Fruit fly (Drosophila melanogaster) whole organism, embryonic: Measurements from ENCODE around the gene cbt.

Source experiments
- Bdp1 ChIP-seq: fragments of 200-800 bp; sonication (Bioruptor generic); optimal IDR thresholded peaks from 3 replicates; lab custom pipeline; 2016; ENCODE audit warnings: missing biosample characterization, missing genetic modification characterization
- Bteb2 ChIP-seq: fragments of 200-800 bp; sonication (Bioruptor generic); optimal IDR thresholded peaks from 2 replicates; lab custom pipeline; 2016; ENCODE audit warnings: missing biosample characterization, missing genetic modification characterization
- CG10959 ChIP-seq: fragments of 200-800 bp; sonication (Bioruptor generic); IDR thresholded peaks from 2 replicates; pipeline ENCODE4 v1.3.6; 2022; ENCODE audit warnings: missing biosample characterization, missing genetic modification characterization
- CG12071 ChIP-seq: fragments of 200-800 bp; sonication (Bioruptor generic); optimal IDR thresholded peaks from 3 replicates; lab custom pipeline; 2018; ENCODE audit warnings: missing biosample characterization, mild to moderate bottlenecking, missing genetic modification characterization
- CG12104 ChIP-seq: fragments of 200-800 bp; sonication (Bioruptor generic); optimal IDR thresholded peaks from 3 replicates; lab custom pipeline; 2016; ENCODE audit warnings: missing biosample characterization, missing genetic modification characterization
- CG15696 ChIP-seq: fragments of 200-800 bp; sonication (Bioruptor generic); optimal IDR thresholded peaks from 2 replicates; lab custom pipeline; 2019; ENCODE audit warnings: missing biosample characterization, mild to moderate bottlenecking, missing genetic modification characterization, moderate library complexity
- CG17359 ChIP-seq: fragments of 200-800 bp; sonication (Bioruptor generic); optimal IDR thresholded peaks from 3 replicates; lab custom pipeline; 2018; ENCODE audit warnings: missing biosample characterization, mild to moderate bottlenecking, missing genetic modification characterization, moderate library complexity
- CG3163 ChIP-seq: fragments of 200-800 bp; sonication (Bioruptor generic); optimal IDR thresholded peaks from 3 replicates; lab custom pipeline; 2016; ENCODE audit warnings: missing biosample characterization, missing genetic modification characterization
- CG32532 ChIP-seq: fragments of 200-800 bp; sonication (Bioruptor generic); IDR thresholded peaks from 2 replicates; pipeline ENCODE4 v1.3.6; 2022; ENCODE audit warnings: missing biosample characterization, missing genetic modification characterization
- CG34224 ChIP-seq: fragments of 200-800 bp; sonication (Bioruptor generic); IDR thresholded peaks from 3 replicates; pipeline ENCODE4 v1.3.6; 2022; ENCODE audit warnings: missing biosample characterization, missing genetic modification characterization; ENCODE audit not compliant: partially characterized antibody
- CG4424 ChIP-seq: fragments of 200-800 bp; sonication (Bioruptor generic); optimal IDR thresholded peaks from 3 replicates; lab custom pipeline; 2016; ENCODE audit warnings: missing biosample characterization, missing genetic modification characterization
- CG6689 ChIP-seq: fragments of 200-800 bp; sonication (Bioruptor generic); IDR thresholded peaks from 2 replicates; pipeline ENCODE4 v1.3.6; 2022; ENCODE audit warnings: missing biosample characterization, missing genetic modification characterization
- CG7357 ChIP-seq: fragments of 200-800 bp; sonication (Bioruptor generic); IDR thresholded peaks from 3 replicates; pipeline ENCODE4 v1.3.6; 2022; ENCODE audit warnings: missing biosample characterization, missing genetic modification characterization
- CG7963 ChIP-seq: fragments of 200-800 bp; sonication (Bioruptor generic); IDR thresholded peaks from 3 replicates; pipeline ENCODE4 v1.3.6; 2022; ENCODE audit warnings: missing biosample characterization, missing genetic modification characterization; ENCODE audit not compliant: partially characterized antibody
- CG7987 ChIP-seq: fragments of 200-800 bp; sonication (Bioruptor generic); optimal IDR thresholded peaks from 2 replicates; lab custom pipeline; 2018; ENCODE audit warnings: missing biosample characterization, mild to moderate bottlenecking, missing genetic modification characterization, moderate library complexity
- CG8281 ChIP-seq: fragments of 200-800 bp; sonication (Bioruptor generic); optimal IDR thresholded peaks from 2 replicates; lab custom pipeline; 2018; ENCODE audit warnings: missing biosample characterization, mild to moderate bottlenecking, missing genetic modification characterization, moderate library complexity
- CG8388 ChIP-seq: fragments of 200-800 bp; sonication (Bioruptor generic); optimal IDR thresholded peaks from 2 replicates; lab custom pipeline; 2019; ENCODE audit warnings: missing biosample characterization, mild to moderate bottlenecking, missing genetic modification characterization, moderate library complexity
- CG8478 ChIP-seq: fragments of >200 bp; optimal IDR thresholded peaks from 2 replicates; lab custom pipeline; 2018
- CHES-1-like ChIP-seq: fragments of 200-800 bp; sonication (Bioruptor generic); optimal IDR thresholded peaks from 2 replicates; lab custom pipeline; 2016; ENCODE audit warnings: missing biosample characterization, missing genetic modification characterization
- CTCF ChIP-seq: fragments of 200-800 bp; sonication (Bioruptor generic); optimal IDR thresholded peaks from 2 replicates; lab custom pipeline; 2017; ENCODE audit warnings: missing biosample characterization, mild to moderate bottlenecking, missing genetic modification characterization, moderate library complexity
- Dfd ChIP-seq, 2 experiments: fragments of >200 bp; optimal IDR thresholded peaks; 2 replicates each; lab custom pipeline; 2017; ENCODE audit warnings: missing biosample characterization in 2 of 2, missing genetic modification characterization in 2 of 2
- Dp ChIP-seq: fragments of 200-800 bp; sonication (Bioruptor generic); optimal IDR thresholded peaks from 2 replicates; lab custom pipeline; 2018; ENCODE audit warnings: missing biosample characterization, mild to moderate bottlenecking, missing genetic modification characterization, moderate library complexity
- Elba2 ChIP-seq: fragments of 200-800 bp; sonication (Bioruptor generic); optimal IDR thresholded peaks from 3 replicates; lab custom pipeline; 2016; ENCODE audit warnings: missing biosample characterization, missing genetic modification characterization
- Ets65A ChIP-seq: fragments of 200-800 bp; sonication (Bioruptor generic); peaks from one replicate; lab custom pipeline; 2016; ENCODE audit warnings: missing biosample characterization, missing genetic modification characterization
- GATAe ChIP-seq: fragments of 200-800 bp; sonication (Bioruptor generic); conservative IDR thresholded peaks from 2 replicates; pipeline ENCODE4 v1.3.6; 2022; ENCODE audit warnings: missing biosample characterization, missing genetic modification characterization
- H15 ChIP-seq: fragments of 200-800 bp; sonication (Bioruptor generic); IDR thresholded peaks from 3 replicates; pipeline ENCODE4 v1.3.6; 2022; ENCODE audit warnings: missing biosample characterization, missing genetic modification characterization
- HmgD ChIP-seq: fragments of 200-800 bp; sonication (Bioruptor generic); optimal IDR thresholded peaks from 3 replicates; lab custom pipeline; 2016; ENCODE audit warnings: missing biosample characterization, missing genetic modification characterization
- HmgZ ChIP-seq: fragments of 200-800 bp; sonication (Bioruptor generic); optimal IDR thresholded peaks from 2 replicates; lab custom pipeline; 2018; ENCODE audit warnings: missing biosample characterization, mild to moderate bottlenecking, missing genetic modification characterization
- Hmr ChIP-seq: fragments of 200-800 bp; sonication (Bioruptor generic); optimal IDR thresholded peaks from 3 replicates; lab custom pipeline; 2017; ENCODE audit warnings: mild to moderate bottlenecking, missing biosample characterization, missing genetic modification reagents, missing genetic modification characterization
- Kr ChIP-seq: fragments of 200-800 bp; sonication (Bioruptor generic); optimal IDR thresholded peaks from 2 replicates; lab custom pipeline; 2017; ENCODE audit warnings: missing biosample characterization, mild to moderate bottlenecking, missing genetic modification characterization
- NFAT ChIP-seq: fragments of 200-800 bp; sonication (Bioruptor generic); IDR thresholded peaks from 2 replicates; pipeline ENCODE4 v1.3.6; 2022; ENCODE audit warnings: missing biosample characterization, missing genetic modification characterization
- Sry-δ ChIP-seq: fragments of 200-800 bp; sonication (Bioruptor generic); optimal IDR thresholded peaks from 2 replicates; lab custom pipeline; 2016; ENCODE audit warnings: missing biosample characterization, missing genetic modification characterization
- Stat92E ChIP-seq, 3 experiments: fragments of >200 bp in 2 of 3; fragments of 200-800 bp in 1 of 3; sonication (Bioruptor generic) in 1 of 3; optimal IDR thresholded peaks; 2 replicates each; lab custom pipeline; 2017 to 2019; ENCODE audit warnings: missing biosample characterization in 3 of 3, missing genetic modification characterization in 3 of 3, mild to moderate bottlenecking in 1 of 3, moderate library complexity in 1 of 3
- YL-1 ChIP-seq: fragments of 200-800 bp; sonication (Bioruptor generic); optimal IDR thresholded peaks from 3 replicates; lab custom pipeline; 2017; ENCODE audit warnings: missing biosample characterization, mild to moderate bottlenecking, missing genetic modification characterization
- amos ChIP-seq: fragments of 200-800 bp; sonication (Bioruptor generic); IDR thresholded peaks from 2 replicates; pipeline ENCODE4 v1.3.6; 2022; ENCODE audit warnings: missing biosample characterization, missing genetic modification characterization; ENCODE audit not compliant: partially characterized antibody
- bowl ChIP-seq: fragments of 200-800 bp; sonication (Bioruptor generic); IDR thresholded peaks from 2 replicates; pipeline ENCODE4 v1.3.6; 2022; ENCODE audit warnings: missing biosample characterization, missing genetic modification characterization
- br ChIP-seq: fragments of >200 bp; optimal IDR thresholded peaks from 2 replicates; lab custom pipeline; 2017
- cad ChIP-seq: fragments of >200 bp; optimal IDR thresholded peaks from 2 replicates; lab custom pipeline; 2017; ENCODE audit warnings: missing biosample characterization, missing genetic modification characterization
- croc ChIP-seq: fragments of 200-800 bp; sonication (Bioruptor generic); conservative IDR thresholded peaks from 3 replicates; pipeline ENCODE4 v1.3.6; 2022; ENCODE audit warnings: missing biosample characterization, missing genetic modification characterization
- crol ChIP-seq: fragments of 200-800 bp; sonication (Bioruptor generic); IDR thresholded peaks from 2 replicates; pipeline ENCODE4 v1.3.6; 2022; ENCODE audit warnings: missing biosample characterization, missing genetic modification characterization
- emc ChIP-seq: fragments of 200-800 bp; sonication (Bioruptor generic); optimal IDR thresholded peaks from 2 replicates; lab custom pipeline; 2016; ENCODE audit warnings: missing biosample characterization, missing genetic modification characterization
- eyg ChIP-seq: fragments of 200-800 bp; sonication (Bioruptor generic); optimal IDR thresholded peaks from 3 replicates; lab custom pipeline; 2016; ENCODE audit warnings: missing biosample characterization, missing genetic modification characterization
- klu ChIP-seq: fragments of 200-800 bp; sonication (Bioruptor generic); IDR thresholded peaks from 2 replicates; pipeline ENCODE4 v1.3.6; 2022; ENCODE audit warnings: missing biosample characterization, missing genetic modification characterization
- mirr ChIP-seq: fragments of 200-800 bp; sonication (Bioruptor generic); optimal IDR thresholded peaks from 3 replicates; lab custom pipeline; 2018; ENCODE audit warnings: missing biosample characterization, mild to moderate bottlenecking, missing genetic modification characterization
- pros ChIP-seq: fragments of 200-800 bp; sonication (Bioruptor generic); optimal IDR thresholded peaks from 3 replicates; lab custom pipeline; 2019; ENCODE audit warnings: missing biosample characterization, mild to moderate bottlenecking, missing genetic modification characterization, moderate library complexity
- pzg ChIP-seq: fragments of 200-800 bp; sonication (Bioruptor generic); optimal IDR thresholded peaks from 3 replicates; lab custom pipeline; 2018; ENCODE audit warnings: missing biosample characterization, mild to moderate bottlenecking, missing genetic modification characterization, moderate library complexity
- schlank ChIP-seq: fragments of 200-800 bp; sonication (Bioruptor generic); optimal IDR thresholded peaks from 2 replicates; lab custom pipeline; 2018; ENCODE audit warnings: missing biosample characterization, mild to moderate bottlenecking, missing genetic modification characterization
- tin ChIP-seq: fragments of 200-800 bp; sonication (Bioruptor generic); optimal IDR thresholded peaks from 3 replicates; lab custom pipeline; 2016; ENCODE audit warnings: missing biosample characterization, missing genetic modification characterization
- trem ChIP-seq: fragments of 200-800 bp; optimal IDR thresholded peaks from 3 replicates; lab custom pipeline; 2019; ENCODE audit warnings: missing biosample characterization, mild to moderate bottlenecking, missing genetic modification characterization, moderate library complexity
- unpg ChIP-seq: fragments of 200-800 bp; sonication (Bioruptor generic); optimal IDR thresholded peaks from 3 replicates; lab custom pipeline; 2018; ENCODE audit warnings: missing biosample characterization, mild to moderate bottlenecking, missing genetic modification characterization, moderate library complexity
- vvl ChIP-seq: fragments of 200-800 bp; sonication (Bioruptor generic); IDR thresholded peaks from 2 replicates; pipeline ENCODE4 v1.3.6; 2022; ENCODE audit warnings: missing biosample characterization, missing genetic modification characterization
- yki ChIP-seq: fragments of >200 bp; optimal IDR thresholded peaks from 3 replicates; lab custom pipeline; 2018
- zfh2 ChIP-seq: fragments of 200-800 bp; sonication (Bioruptor generic); optimal IDR thresholded peaks from 2 replicates; lab custom pipeline; 2016; ENCODE audit warnings: missing biosample characterization, missing genetic modification characterization

cbt gene

DNA sequence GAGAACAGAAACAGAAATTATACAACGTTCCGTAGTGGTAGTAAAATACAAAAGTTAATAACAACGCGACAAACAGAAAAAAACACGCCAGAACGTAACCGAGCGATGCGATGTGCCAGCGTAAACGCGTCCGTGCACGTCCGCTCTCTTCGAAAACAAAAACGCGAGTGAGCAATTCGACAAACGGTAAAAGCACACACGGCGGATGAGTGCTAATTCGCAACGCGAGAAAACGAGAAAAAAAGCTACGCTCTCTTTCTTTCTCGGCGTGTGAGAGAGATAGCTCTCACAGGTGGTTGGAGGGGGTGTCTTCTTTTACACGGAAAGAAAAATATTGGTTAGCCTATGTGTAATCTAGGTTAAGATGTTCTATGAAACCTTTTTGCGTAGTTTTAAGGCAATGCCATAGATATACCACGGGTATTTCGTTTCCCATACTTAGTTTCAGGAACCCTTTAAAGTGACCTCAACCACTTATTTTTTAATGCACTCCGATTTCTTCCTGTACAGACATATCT lies 7.4 kb downstream of the cbt start, which contains the start of gene CG4297 (continued):
- TF ChIP-seq Stat92E (GFP tag; optimal IDR thresholded peaks at IDR 0.05; lab: Kevin White, UChicago), result peak in 1 of 3 experiments; percentile 30
- TF ChIP-seq Hmr (GFP tag; lab: Kevin White, UChicago), result peak; percentile 96
- TF ChIP-seq CG34224, result no peak
- TF ChIP-seq pzg, result peak; percentile 26
- TF ChIP-seq YL-1 (GFP tag; lab: Kevin White, UChicago), result peak; percentile 43
- no peak for TF ChIP-seq H15 (GFP tag; lab: Robert Waterston, UW)
- peak; percentile 59 for TF ChIP-seq CG15696
- no peak for TF ChIP-seq crol
- peak; percentile 91 for TF ChIP-seq Bteb2 (GFP tag; lab: Kevin White, UChicago)
- TF ChIP-seq CG17359 (tag; lab: Kevin White, UChicago), result peak; percentile 95
- no peak for TF ChIP-seq amos (GFP tag; lab: Robert Waterston, UW)
- TF ChIP-seq CHES-1-like (GFP tag; lab: Kevin White, UChicago), result peak; percentile 93
- peak; percentile 85 for TF ChIP-seq CG7987
- no peak for TF ChIP-seq CG6689 (GFP tag; lab: Robert Waterston, UW)
- TF ChIP-seq Dp, result no peak
- peak; percentile 86 for TF ChIP-seq CG7357 (GFP tag; lab: Robert Waterston, UW)
- peak; percentile 68 for TF ChIP-seq CTCF (GFP tag; lab: Kevin White, UChicago)
- TF ChIP-seq Kr (GFP tag; lab: Kevin White, UChicago), result no peak
- TF ChIP-seq klu (GFP tag; lab: Robert Waterston, UW), result no peak
- TF ChIP-seq CG7963, result no peak
- TF ChIP-seq tin (GFP tag; lab: Kevin White, UChicago), result peak; percentile 93
- no peak for TF ChIP-seq br (lab: Kevin White, UChicago)
- TF ChIP-seq Bdp1 (GFP tag; lab: Kevin White, UChicago), result peak; percentile 82
- TF ChIP-seq Elba2, result no peak
- TF ChIP-seq CG12071 (GFP tag; lab: Kevin White, UChicago), result peak; percentile 94
- no peak for TF ChIP-seq CG32532 (GFP tag; lab: Robert Waterston, UW)
- TF ChIP-seq croc (GFP tag; lab: Robert Waterston, UW), result peak; percentile 84
- TF ChIP-seq cad (GFP tag; lab: Kevin White, UChicago), result no peak
- TF ChIP-seq schlank (tag; lab: Kevin White, UChicago), result peak; percentile 88
- TF ChIP-seq CG10959, result no peak
- peak; percentile 59 for TF ChIP-seq Sry-δ
- peak; percentile 83 for TF ChIP-seq mirr (GFP tag; lab: Kevin White, UChicago)
- TF ChIP-seq trem, result peak; percentile 67
- peak; percentile 94 for TF ChIP-seq zfh2 (GFP tag; lab: Kevin White, UChicago)
- peak; percentile 79 for TF ChIP-seq CG12104
- no peak for TF ChIP-seq vvl (GFP tag; lab: Robert Waterston, UW)
- peak; percentile 95 for TF ChIP-seq HmgZ (tag; lab: Kevin White, UChicago)
- no peak for TF ChIP-seq GATAe (GFP tag; lab: Robert Waterston, UW)
- TF ChIP-seq bowl, result no peak
- no peak for TF ChIP-seq CG8478 (lab: Kevin White, UChicago)
- no peak for TF ChIP-seq Dfd (GFP tag; optimal IDR thresholded peaks at IDR 0.05; lab: Kevin White, UChicago)
- peak; percentile 99 for TF ChIP-seq Ets65A (GFP tag; lab: Kevin White, UChicago)
- TF ChIP-seq unpg (GFP tag; lab: Kevin White, UChicago), result peak; percentile 94
- peak; percentile 88 for TF ChIP-seq CG3163 (GFP tag; lab: Kevin White, UChicago)
- TF ChIP-seq emc, result peak; percentile 89
- peak; percentile 78 for TF ChIP-seq CG8281
- TF ChIP-seq pros (GFP tag; lab: Kevin White, UChicago), result peak; percentile 69
- TF ChIP-seq eyg, result peak; percentile 91
- peak; percentile 87 for TF ChIP-seq HmgD (GFP tag; lab: Kevin White, UChicago)
- no peak for TF ChIP-seq NFAT (GFP tag; lab: Robert Waterston, UW)
- TF ChIP-seq CG4424, result peak; percentile 94
- TF ChIP-seq yki (lab: Kevin White, UChicago), result no peak
- peak; percentile 89 for TF ChIP-seq CG8388 (GFP tag; lab: Kevin White, UChicago)
